Fruit fly (Drosophila melanogaster) ovary, adult (tissue): ENCODE measurements around the gene CG10801.

Experiments
- CG17801 ChIP-seq: fragments of 200-800 bp; optimal IDR thresholded peaks from 2 replicates; lab custom pipeline; 2019; ENCODE audit warnings: missing biosample characterization, mild to moderate bottlenecking, missing genetic modification characterization, moderate library complexity; ENCODE audit not compliant: partially characterized antibody

CG10801 gene

dm6 chrX:3463944-3464343, 3.6 kb downstream of the CG10801 start, which contains the start of gene CG16781:
Gene CG16781 (minus strand): TSS chrX:3464044.
- no peak for TF ChIP-seq CG17801 (GFP tag; lab: Kevin White, UChicago)

DNA sequence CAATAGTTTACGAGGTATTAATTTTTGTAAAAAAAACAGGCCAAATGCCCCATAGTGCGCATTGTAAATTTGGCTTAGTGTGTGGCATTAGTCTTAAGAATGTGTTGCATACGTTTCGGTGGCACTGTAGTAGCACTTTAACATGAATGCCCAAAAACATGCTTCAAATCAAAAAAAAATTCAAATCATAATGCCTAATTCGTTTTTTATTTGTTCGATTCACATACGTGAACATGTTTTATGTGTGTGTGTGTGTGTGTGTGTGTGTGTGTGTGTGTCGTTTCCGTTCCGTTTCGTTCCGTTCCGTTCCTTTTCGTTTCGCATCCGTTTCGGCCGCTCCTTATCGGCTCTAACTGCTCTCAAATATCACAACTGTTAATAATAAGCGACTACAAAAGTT, 5.2 kb downstream of the CG10801 start:
- no peak for TF ChIP-seq CG17801 (GFP tag; lab: Kevin White, UChicago)

- TF ChIP-seq CG17801 (GFP tag; lab: Kevin White, UChicago): peak; percentile 55
Observed at dm6 chrX:3470467-3471079, 10.2 kb downstream of the CG10801 start.

- no peak for TF ChIP-seq CG17801 (GFP tag; lab: Kevin White, UChicago)
Observed at dm6 chrX:3473636-3474035, 13.2 kb downstream of the CG10801 start.

dm6 chrX:3474476-3475439, 14.4 kb downstream of the CG10801 start, which contains the start of gene CG12206:
Gene CG12206 (minus strand): TSS chrX:3474524.
- TF ChIP-seq CG17801 (GFP tag; lab: Kevin White, UChicago): peak; percentile 85

dm6 chrX:3476009-3476408, 15.6 kb downstream of the CG10801 start:
- no peak for TF ChIP-seq CG17801 (GFP tag; lab: Kevin White, UChicago)

DNA sequence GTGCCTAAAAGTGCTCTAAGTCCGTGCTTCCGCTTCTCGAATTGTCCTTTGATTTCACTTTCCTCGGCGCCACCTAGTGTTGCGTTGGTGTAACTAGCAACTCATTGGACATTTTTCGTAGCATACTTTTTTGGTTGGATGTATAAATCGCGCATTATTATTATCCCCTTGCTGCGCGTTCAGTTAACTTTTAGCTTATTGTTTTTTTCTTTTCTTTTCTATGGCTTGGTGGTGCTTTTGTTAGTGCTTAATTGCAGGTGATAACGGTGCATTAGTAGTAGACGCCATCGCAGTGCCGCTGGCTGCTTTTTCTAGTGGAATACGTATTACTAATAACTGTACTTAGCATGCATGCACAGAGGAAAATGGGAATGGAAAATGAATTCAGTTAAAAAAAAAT, 20.6 kb downstream of the CG10801 start:
- peak; percentile 64 for TF ChIP-seq CG17801 (GFP tag; lab: Kevin White, UChicago)

- peak; percentile 78 for TF ChIP-seq CG17801 (GFP tag; lab: Kevin White, UChicago)
Observed at dm6 chrX:3482119-3483014, 22.0 kb downstream of the CG10801 start, which contains the start of the genes CG10804 and CG10802. Gene CG10804 (minus strand): TSS chrX:3482322. Gene CG10802 (plus strand): TSS chrX:3482965.

- no peak for TF ChIP-seq CG17801 (GFP tag; lab: Kevin White, UChicago)
Observed at dm6 chrX:3485304-3485703, 24.9 kb downstream of the CG10801 start, which contains the start of the genes CG14270 and CG10803. Gene CG14270 (minus strand): TSS chrX:3485378. Gene CG10803 (plus strand): TSS chrX:3485650.

dm6 chrX:3485871-3486270, 25.5 kb downstream of the CG10801 start:
- TF ChIP-seq CG17801 (GFP tag; lab: Kevin White, UChicago): no peak

DNA sequence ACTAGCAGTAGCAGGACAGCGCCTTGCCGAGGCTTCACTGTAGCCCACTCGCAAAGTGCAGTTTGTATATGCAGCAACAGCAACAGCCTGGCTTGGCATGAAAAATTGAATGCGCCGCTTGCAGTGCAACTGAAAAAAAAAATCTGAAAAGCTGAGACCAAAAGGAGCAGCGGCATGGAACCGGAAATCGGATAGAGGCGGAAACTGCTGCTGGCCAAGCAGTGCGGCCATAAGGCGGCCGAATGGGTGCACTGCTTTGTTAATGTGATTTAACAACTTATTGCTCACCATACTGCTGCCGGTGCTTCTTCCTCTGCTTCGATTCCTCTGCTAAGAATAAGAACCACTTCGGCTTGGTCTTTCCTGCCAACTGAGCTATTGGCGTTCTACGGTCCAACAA, 43.9 kb downstream of the CG10801 start:
- no peak for TF ChIP-seq CG17801 (GFP tag; lab: Kevin White, UChicago)

dm6 chrX:3504751-3505150, 44.4 kb downstream of the CG10801 start, which contains the start of gene Gas8:
Gene Gas8 (minus strand): TSS chrX:3504851.
- no peak for TF ChIP-seq CG17801 (GFP tag; lab: Kevin White, UChicago)
